Worm (Caenorhabditis elegans) whole organism, L4 larva: ENCODE results near the gene F28C1.1.

Experiments used
- T20F7.1 ChIP-seq: fragments of 200-800 bp; sonication (Bioruptor generic); optimal IDR thresholded peaks from 2 replicates; lab custom pipeline; 2018; ENCODE audit warnings: mild to moderate bottlenecking, missing genetic modification characterization, missing compliant biosample characterization
- Y105C5A.15 ChIP-seq: fragments of 200-800 bp; sonication (Bioruptor generic); IDR thresholded peaks from 2 replicates; pipeline ENCODE4 v1.3.6; 2022; ENCODE audit warnings: missing genetic modification characterization, missing compliant biosample characterization
- ZK546.5 ChIP-seq, 2 experiments: sonication (generic microtip); optimal IDR thresholded peaks; 2 replicates each; lab custom pipeline; 2017; ENCODE audit warnings: missing biosample characterization in 2 of 2, missing genetic modification characterization in 2 of 2
- ctbp-1 ChIP-seq: fragments of 200-800 bp; sonication (Bioruptor generic); IDR thresholded peaks from 2 replicates; pipeline ENCODE4 v1.3.6; 2022; ENCODE audit warnings: missing genetic modification reagents, missing genetic modification characterization, missing compliant biosample characterization
- daf-16 ChIP-seq, 3 experiments: sonication (generic microtip); optimal IDR thresholded peaks; 2 replicates each; lab custom pipeline; 2016 to 2017; ENCODE audit warnings: missing genetic modification characterization in 3 of 3, missing genetic modification reagents in 3 of 3, mild to moderate bottlenecking in 2 of 3, missing compliant biosample characterization in 2 of 3, missing biosample characterization in 1 of 3, moderate library complexity in 1 of 3
- daf-19 ChIP-seq: fragments of 200-800 bp; sonication (Bioruptor generic); conservative IDR thresholded peaks from 2 replicates; pipeline ENCODE4 v1.3.6; 2022; ENCODE audit warnings: missing genetic modification characterization, missing compliant biosample characterization
- dmd-8 ChIP-seq: fragments of 200-800 bp; sonication (Bioruptor generic); IDR thresholded peaks from 2 replicates; pipeline ENCODE4 v1.3.6; 2022; ENCODE audit warnings: missing genetic modification characterization, missing compliant biosample characterization
- dve-1 ChIP-seq: sonication (generic microtip); optimal IDR thresholded peaks from 2 replicates; lab custom pipeline; 2017; ENCODE audit warnings: antibody characterized with exemption, mild to moderate bottlenecking, missing genetic modification characterization, missing compliant biosample characterization; ENCODE audit not compliant: insufficient read depth
- fkh-10 ChIP-seq: fragments of 150-350 bp; optimal IDR thresholded peaks from 2 replicates; lab custom pipeline; 2014; ENCODE audit warnings: missing biosample characterization, missing genetic modification reagents, missing genetic modification characterization
- gei-8 ChIP-seq: fragments of 200-800 bp; sonication (Bioruptor generic); optimal IDR thresholded peaks from 2 replicates; lab custom pipeline; 2018; ENCODE audit warnings: mild to moderate bottlenecking, missing genetic modification characterization, missing compliant biosample characterization
- hif-1 ChIP-seq, 2 experiments: sonication (generic microtip); optimal IDR thresholded peaks; 2 replicates each; lab custom pipeline; 2016 to 2017; ENCODE audit warnings: missing compliant biosample characterization in 2 of 2, missing genetic modification characterization in 2 of 2, missing genetic modification reagents in 2 of 2, missing genotype in 2 of 2, mild to moderate bottlenecking in 1 of 2
- hlh-11 ChIP-seq: fragments of 200-800 bp; sonication (Bioruptor generic); optimal IDR thresholded peaks from 2 replicates; lab custom pipeline; 2018; ENCODE audit warnings: mild to moderate bottlenecking, missing genetic modification characterization, missing compliant biosample characterization
- jun-1 ChIP-seq: fragments of 150-350 bp; optimal IDR thresholded peaks from 2 replicates; lab custom pipeline; 2014; ENCODE audit warnings: missing biosample characterization, missing genetic modification reagents, missing genetic modification characterization
- lin-1 ChIP-seq: fragments of 200-800 bp; sonication (Bioruptor generic); IDR thresholded peaks from 2 replicates; pipeline ENCODE4 v1.3.6; 2022; ENCODE audit warnings: missing genetic modification reagents, missing genetic modification characterization, missing compliant biosample characterization
- lin-38 ChIP-seq: fragments of 200-800 bp; sonication (Bioruptor generic); IDR thresholded peaks from 2 replicates; pipeline ENCODE4 v1.3.6; 2022; ENCODE audit warnings: missing genetic modification reagents, missing genetic modification characterization, missing compliant biosample characterization
- lin-39 ChIP-seq: fragments of 150-350 bp; optimal IDR thresholded peaks from 2 replicates; lab custom pipeline; 2014; ENCODE audit warnings: missing biosample characterization, missing genetic modification reagents, missing genetic modification characterization
- lir-3 ChIP-seq: sonication (generic microtip); optimal IDR thresholded peaks from 2 replicates; lab custom pipeline; 2016; ENCODE audit warnings: mild to moderate bottlenecking, missing genetic modification characterization, missing compliant biosample characterization
- lsy-2 ChIP-seq, 2 experiments: fragments of 150-350 bp in 1 of 2; sonication (generic microtip) in 1 of 2; optimal IDR thresholded peaks; 2 replicates each; lab custom pipeline; 2014 to 2017; ENCODE audit warnings: missing biosample characterization in 2 of 2, missing genetic modification characterization in 2 of 2
- madf-5 ChIP-seq, 2 experiments: fragments of 200-800 bp; sonication (Bioruptor generic); IDR thresholded peaks; 2 replicates each; pipeline ENCODE4 v1.3.6; 2022; ENCODE audit warnings: missing compliant biosample characterization in 2 of 2, missing genetic modification characterization in 2 of 2
- mdl-1 ChIP-seq, 2 experiments: fragments of 150-350 bp in 1 of 2; sonication (generic microtip) in 1 of 2; optimal IDR thresholded peaks; 2 replicates each; lab custom pipeline; 2014 to 2017; ENCODE audit warnings: missing biosample characterization in 2 of 2, missing genetic modification characterization in 2 of 2
- mdt-29 ChIP-seq: fragments of 200-800 bp; sonication (Bioruptor generic); IDR thresholded peaks from 2 replicates; pipeline ENCODE4 v1.3.6; 2022; ENCODE audit warnings: missing genetic modification reagents, missing genetic modification characterization, missing compliant biosample characterization
- mep-1 ChIP-seq: fragments of 150-350 bp; sonication (generic microtip); optimal IDR thresholded peaks from 3 replicates; lab custom pipeline; 2014; ENCODE audit warnings: missing biosample characterization, missing genetic modification characterization
- mxl-2 ChIP-seq: fragments of 200-800 bp; sonication (Bioruptor generic); conservative IDR thresholded peaks from 2 replicates; pipeline ENCODE4 v1.3.6; 2022; ENCODE audit warnings: missing genetic modification reagents, missing genetic modification characterization, missing compliant biosample characterization
- nhr-25 ChIP-seq: sonication (generic microtip); optimal IDR thresholded peaks from 2 replicates; lab custom pipeline; 2017; ENCODE audit warnings: missing genetic modification characterization, mild to moderate bottlenecking, missing compliant biosample characterization, antibody characterized with exemption, moderate library complexity, borderline replicate concordance; ENCODE audit not compliant: insufficient read depth
- nhr-28 ChIP-seq: fragments of 150-350 bp; optimal IDR thresholded peaks from 2 replicates; lab custom pipeline; 2014; ENCODE audit warnings: missing biosample characterization, missing genetic modification characterization
- nhr-42 ChIP-seq: fragments of 200-800 bp; sonication (Bioruptor generic); IDR thresholded peaks from 2 replicates; pipeline ENCODE4 v1.3.6; 2022; ENCODE audit warnings: missing genetic modification characterization, missing compliant biosample characterization
- nhr-48 ChIP-seq: sonication (generic microtip); optimal IDR thresholded peaks from 2 replicates; lab custom pipeline; 2016; ENCODE audit warnings: mild to moderate bottlenecking, missing genetic modification characterization, missing compliant biosample characterization
- nhr-6 ChIP-seq: fragments of 150-350 bp; optimal IDR thresholded peaks from 2 replicates; lab custom pipeline; 2014; ENCODE audit warnings: missing biosample characterization, missing genetic modification characterization
- nhr-76 ChIP-seq: fragments of 150-350 bp; optimal IDR thresholded peaks from 2 replicates; lab custom pipeline; 2014; ENCODE audit warnings: missing biosample characterization, missing genetic modification characterization
- set-16 ChIP-seq: fragments of 200-800 bp; sonication (Bioruptor generic); IDR thresholded peaks from 2 replicates; pipeline ENCODE4 v1.3.6; 2022; ENCODE audit warnings: missing genetic modification reagents, missing genetic modification characterization, missing compliant biosample characterization
- unc-130 ChIP-seq: sonication (generic microtip); optimal IDR thresholded peaks from 2 replicates; lab custom pipeline; 2016; ENCODE audit warnings: missing genetic modification reagents, missing genetic modification characterization, missing compliant biosample characterization
- unc-62 ChIP-seq, 3 experiments: fragments of 150-350 bp in 1 of 3; sonication (generic microtip); optimal IDR thresholded peaks in 2 of 3; peaks in 1 of 3; 1 replicate in 1 of 3; 2 replicates in 2 of 3; lab custom pipeline; 2014 to 2017; ENCODE audit warnings: missing biosample characterization in 3 of 3, missing genetic modification characterization in 3 of 3, missing genetic modification reagents in 3 of 3, missing genotype in 1 of 3

F28C1.1 gene

DNA sequence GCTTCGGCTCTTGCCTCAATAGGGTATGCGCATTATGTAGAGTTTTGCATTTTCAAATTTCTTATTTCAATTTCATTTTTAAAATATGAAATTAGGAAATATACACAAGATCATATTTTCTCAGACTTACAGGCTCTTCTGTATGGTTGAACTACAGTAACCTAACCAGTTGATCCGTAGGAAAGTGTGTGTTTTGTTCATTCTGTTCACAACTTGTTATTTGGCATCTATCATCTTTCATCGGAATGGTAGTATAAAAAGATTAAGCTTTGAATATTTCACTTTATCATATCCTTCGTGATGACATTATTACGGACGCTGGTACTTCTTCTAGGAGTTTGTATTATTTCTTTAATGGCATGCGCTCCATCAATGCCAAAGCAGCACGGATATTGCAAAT is 44.7 kb upstream of the F28C1.1 start, which contains the start of gene K01D12.10:
TSS of gene K01D12.10 (plus strand) at position 301 of the 400 bp plus-strand sequence.
- no peak for TF ChIP-seq nhr-48
- no peak for TF ChIP-seq madf-5 (GFP tag; IDR thresholded peaks at IDR 0.05; lab: Robert Waterston, UW)

DNA sequence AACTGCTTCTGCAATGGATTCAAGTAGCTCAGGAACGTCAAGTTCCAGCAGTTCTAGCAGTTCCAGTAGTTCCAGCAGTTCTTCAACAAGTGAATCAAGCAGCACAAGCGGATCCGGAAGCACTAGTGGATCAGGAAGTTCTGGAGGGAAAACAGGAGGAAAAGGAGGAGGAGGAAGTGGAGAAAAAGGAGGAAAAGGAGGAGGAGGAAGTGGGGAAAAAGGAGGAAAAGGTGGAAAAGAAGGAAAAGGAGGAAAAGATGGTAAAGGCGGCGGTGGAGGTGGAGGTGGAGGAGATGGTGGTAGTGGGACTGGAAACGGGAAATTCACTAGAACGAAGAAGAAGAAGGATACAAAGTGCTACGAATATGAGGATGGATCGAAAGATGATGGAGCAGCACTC is 44.1 kb upstream of the F28C1.1 start:
- TF ChIP-seq unc-62 (GFP tag; optimal IDR thresholded peaks at IDR 0.05 in 1 of 2; lab: Kevin White, UChicago) (peak in 1 of 2 experiments; percentile 82), unc-62 (tag; optimal IDR thresholded peaks at IDR 0.05; lab: Kevin White, UChicago) (no peak), Y105C5A.15 (GFP tag; lab: Robert Waterston, UW) (0 out of 2 replicates have a peak, but pooled peaks have one; percentile 36), dmd-8 (GFP tag; lab: Robert Waterston, UW) (no peak), set-16 (GFP tag; lab: Robert Waterston, UW) (peak; percentile 78; the same call in 1 of the 2 replicates)

DNA sequence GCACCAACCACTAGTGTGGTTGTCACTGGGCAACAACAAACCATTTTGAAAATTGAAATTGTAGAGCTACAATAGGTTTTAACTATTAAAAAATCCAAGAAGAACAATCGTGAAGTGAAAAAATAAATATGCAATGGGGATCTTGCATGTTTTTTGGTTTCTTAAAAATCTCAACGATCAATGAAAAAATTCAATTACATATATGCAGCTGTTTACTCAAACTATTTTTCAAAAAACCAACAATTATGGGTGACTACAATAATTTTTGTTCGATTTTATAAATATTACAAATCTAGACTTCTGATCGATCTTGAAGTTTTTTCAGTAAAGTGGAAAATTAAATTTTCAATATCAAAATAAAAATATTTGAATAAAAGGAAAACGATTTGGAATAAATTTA is 42.1 kb upstream of the F28C1.1 start, which contains the start of gene cdr-4:
TSS of gene cdr-4 (minus strand) at position 101 of the 400 bp plus-strand sequence.
- TF ChIP-seq mdl-1 (tag; optimal IDR thresholded peaks at IDR 0.05; lab: Kevin White, UChicago) (no peak), fkh-10 (GFP tag; lab: Kevin White, UChicago) (no peak), ZK546.5 (tag; optimal IDR thresholded peaks at IDR 0.05; lab: Kevin White, UChicago) (no peak), mdt-29 (GFP tag; lab: Robert Waterston, UW) (no peak), nhr-25 (tag; lab: Kevin White, UChicago) (no peak), mxl-2 (GFP tag; lab: Robert Waterston, UW) (no peak), nhr-42 (GFP tag; lab: Robert Waterston, UW) (no peak), nhr-28 (tag; lab: Kevin White, UChicago) (no peak), daf-19 (no peak)
- TF ChIP-seq, all 104 proteins: peak for 0

DNA sequence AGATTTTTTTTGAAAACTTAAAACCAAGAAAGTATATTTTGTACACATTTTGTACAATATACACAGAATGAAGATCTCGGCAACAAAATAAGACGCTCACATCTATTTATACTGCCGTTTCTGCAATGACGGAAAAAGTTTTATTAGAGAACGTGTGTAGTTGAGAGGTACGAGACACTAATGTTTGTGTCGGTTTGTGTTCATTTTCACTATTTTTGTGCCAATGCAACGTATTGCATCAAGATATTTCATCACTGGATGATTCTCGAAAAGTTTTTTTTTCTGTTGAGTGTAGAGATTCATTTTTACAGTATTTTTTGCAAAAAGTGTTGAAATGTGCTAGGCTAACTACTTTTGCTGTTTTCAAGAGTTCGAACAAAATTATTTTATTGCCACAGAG is 41.6 kb upstream of the F28C1.1 start:
- TF ChIP-seq lsy-2 (tag; optimal IDR thresholded peaks at IDR 0.05; lab: Kevin White, UChicago) (peak in 1 of 2 experiments; percentile 33), hlh-11 (tag; lab: Kevin White, UChicago) (peak; percentile 33), T20F7.1 (peak; percentile 29), nhr-42 (GFP tag; lab: Robert Waterston, UW) (no peak), lir-3 (no peak), ctbp-1 (no peak), nhr-28 (tag; lab: Kevin White, UChicago) (peak; percentile 91), lin-39 (tag; lab: Kevin White, UChicago) (no peak), nhr-48 (no peak), nhr-76 (tag; lab: Kevin White, UChicago) (no peak), dve-1 (tag; lab: Kevin White, UChicago) (peak; percentile 14), lin-38 (no peak), mep-1 (tag; lab: Kevin White, UChicago) (peak; percentile 51), nhr-6 (tag; lab: Kevin White, UChicago) (peak; percentile 26), dmd-8 (GFP tag; lab: Robert Waterston, UW) (no peak), lin-1 (GFP tag; lab: Robert Waterston, UW) (no peak), hif-1 (tag; optimal IDR thresholded peaks at IDR 0.05; lab: Kevin White, UChicago) (no peak), mxl-2 (GFP tag; lab: Robert Waterston, UW) (no peak), daf-16 (GFP tag; optimal IDR thresholded peaks at IDR 0.05; lab: Kevin White, UChicago) (peak in 1 of 2 experiments; percentile 21), daf-16 (tag; optimal IDR thresholded peaks at IDR 0.05; lab: Kevin White, UChicago) (peak; percentile 11), gei-8 (GFP tag; lab: Kevin White, UChicago) (no peak), unc-130 (GFP tag; lab: Kevin White, UChicago) (no peak), jun-1 (tag; lab: Kevin White, UChicago) (no peak)
